Fruit fly (Drosophila melanogaster): Measurements from ENCODE around the gene Fhos.
A peak's percentile ranks its signal among the peaks of the same experiment; 100 is the strongest.

Gene Fhos

dm6 chr3L:8748839-8749238 lies 4.6 kb upstream of the Fhos start (continued):
- TF ChIP-seq lov (optimal IDR thresholded peaks at IDR 0.05): no peak
- no peak for TF ChIP-seq lov (GFP tag; IDR thresholded peaks at IDR 0.05)
- TF ChIP-seq emc (GFP tag; optimal IDR thresholded peaks at IDR 0.05): no peak
- TF ChIP-seq gem (tag; optimal IDR thresholded peaks at IDR 0.05): peak; percentile 19
- TF ChIP-seq chn (GFP tag; optimal IDR thresholded peaks at IDR 0.05): no peak
- no peak for TF ChIP-seq pros (GFP tag; optimal IDR thresholded peaks at IDR 0.05)
- TF ChIP-seq Dll (GFP tag; IDR thresholded peaks at IDR 0.05; ENCODE audit: partially characterized antibody): no peak
- no peak for TF ChIP-seq Gsc (GFP tag; IDR thresholded peaks at IDR 0.05)
- no peak for TF ChIP-seq Ada2b (GFP tag; IDR thresholded peaks at IDR 0.05)
- TF ChIP-seq shn (GFP tag; optimal IDR thresholded peaks at IDR 0.05): no peak
- TF ChIP-seq CG11696 (GFP tag; IDR thresholded peaks at IDR 0.05): no peak
- TF ChIP-seq hb (GFP tag; IDR thresholded peaks at IDR 0.05; ENCODE audit: partially characterized antibody): no peak
- TF ChIP-seq salm (tag; optimal IDR thresholded peaks at IDR 0.05): no peak
- TF ChIP-seq dmrt99B (tag; optimal IDR thresholded peaks at IDR 0.05): no peak
- no peak for TF ChIP-seq CG8765 (GFP tag; IDR thresholded peaks at IDR 0.05)
- TF ChIP-seq CG7839 (tag; optimal IDR thresholded peaks at IDR 0.05): peak; percentile 60
- peak; percentile 10 for TF ChIP-seq tin (GFP tag; optimal IDR thresholded peaks at IDR 0.05)
- TF ChIP-seq dmrt11E (tag; optimal IDR thresholded peaks at IDR 0.05): peak; percentile 31
- peak; percentile 13 for TF ChIP-seq lilli (GFP tag; optimal IDR thresholded peaks at IDR 0.05)
- no peak for TF ChIP-seq ftz-f1 (GFP tag; optimal IDR thresholded peaks at IDR 0.05)
- TF ChIP-seq CG6689 (GFP tag; IDR thresholded peaks at IDR 0.05): no peak
- no peak for TF ChIP-seq ssp (GFP tag; IDR thresholded peaks at IDR 0.05)
- no peak for TF ChIP-seq Doc3 (GFP tag; IDR thresholded peaks at IDR 0.05; ENCODE audit: partially characterized antibody)
- no peak for TF ChIP-seq Asciz (GFP tag; optimal IDR thresholded peaks at IDR 0.05)
- TF ChIP-seq sr (GFP tag; IDR thresholded peaks at IDR 0.05): no peak
- TF ChIP-seq CG17802 (tag; optimal IDR thresholded peaks at IDR 0.05): no peak
- no peak for TF ChIP-seq CG2116 (GFP tag; optimal IDR thresholded peaks at IDR 0.05)
- no peak for TF ChIP-seq lab (GFP tag; optimal IDR thresholded peaks at IDR 0.05)
- TF ChIP-seq Hr39 (optimal IDR thresholded peaks at IDR 0.05): no peak
- TF ChIP-seq Spps (tag; optimal IDR thresholded peaks at IDR 0.05): no peak
- no peak for TF ChIP-seq CG4820 (GFP tag; optimal IDR thresholded peaks at IDR 0.05)
- no peak for TF ChIP-seq inv (GFP tag; IDR thresholded peaks at IDR 0.05; ENCODE audit: partially characterized antibody)
- peak; percentile 62 for TF ChIP-seq Ets65A (GFP tag)
- 0 out of 2 replicates have a peak, but pooled peaks have one; percentile 12 for TF ChIP-seq CG4404 (GFP tag; IDR thresholded peaks at IDR 0.05)
- peak; percentile 50 for TF ChIP-seq CG4730 (GFP tag; IDR thresholded peaks at IDR 0.05)
- TF ChIP-seq sens-2 (GFP tag; IDR thresholded peaks at IDR 0.05): no peak
- no peak for TF ChIP-seq nerfin-1 (tag; optimal IDR thresholded peaks at IDR 0.05)
- TF ChIP-seq CG14965 (GFP tag; optimal IDR thresholded peaks at IDR 0.05; ENCODE audit: borderline replicate concordance): no peak
- no peak for TF ChIP-seq gt (GFP tag; IDR thresholded peaks at IDR 0.05)
- no peak for TF ChIP-seq so (GFP tag; IDR thresholded peaks at IDR 0.05)
- TF ChIP-seq TFAM (GFP tag; optimal IDR thresholded peaks at IDR 0.05): no peak
- TF ChIP-seq psq (GFP tag; optimal IDR thresholded peaks at IDR 0.05): no peak
- TF ChIP-seq CG13894 (tag; optimal IDR thresholded peaks at IDR 0.05): no peak
- TF ChIP-seq B-H1 (GFP tag; IDR thresholded peaks at IDR 0.05): peak; percentile 28; the same call in 1 of the 3 replicates
- no peak for TF ChIP-seq Oli (tag; optimal IDR thresholded peaks at IDR 0.05)
- no peak for TF ChIP-seq Ssrp (tag; optimal IDR thresholded peaks at IDR 0.05)
- TF ChIP-seq CG6765 (GFP tag; optimal IDR thresholded peaks at IDR 0.05): no peak
- no peak for TF ChIP-seq da (GFP tag; optimal IDR thresholded peaks at IDR 0.05)
- no peak for TF ChIP-seq CG10147 (GFP tag; optimal IDR thresholded peaks at IDR 0.05)
- no peak for TF ChIP-seq Hey (tag; optimal IDR thresholded peaks at IDR 0.05)
- no peak for TF ChIP-seq Mad (GFP tag; optimal IDR thresholded peaks at IDR 0.05)
- TF ChIP-seq CG13775 (GFP tag; optimal IDR thresholded peaks at IDR 0.05): no peak

Measured in whole organism, embryonic.